Fruit fly (Drosophila melanogaster) whole organism, embryonic: ENCODE measurements around the gene Ir94h.

ENCODE experiments used
- Atf3 ChIP-seq: fragments of 200-800 bp; sonication (Bioruptor generic); optimal IDR thresholded peaks from 3 replicates; lab custom pipeline; 2016; ENCODE audit warnings: missing biosample characterization, missing genetic modification characterization
- Bgb ChIP-seq: fragments of 200-800 bp; sonication (Bioruptor generic); IDR thresholded peaks from 2 replicates; pipeline ENCODE4 v1.3.6; 2022; ENCODE audit warnings: missing biosample characterization, missing genetic modification characterization; ENCODE audit not compliant: partially characterized antibody
- BtbVII ChIP-seq: fragments of 200-800 bp; sonication (Bioruptor generic); optimal IDR thresholded peaks from 3 replicates; lab custom pipeline; 2017; ENCODE audit warnings: missing biosample characterization, mild to moderate bottlenecking, missing genetic modification characterization
- CG10209 ChIP-seq: fragments of 200-800 bp; sonication (Bioruptor generic); optimal IDR thresholded peaks from 3 replicates; lab custom pipeline; 2017; ENCODE audit warnings: missing biosample characterization, mild to moderate bottlenecking, missing genetic modification characterization, missing genetic modification reagents
- CG10366 ChIP-seq: fragments of 200-800 bp; sonication (Bioruptor generic); IDR thresholded peaks from 2 replicates; pipeline ENCODE4 v1.3.6; 2022; ENCODE audit warnings: missing biosample characterization, missing genetic modification characterization
- CG10543 ChIP-seq: fragments of 200-800 bp; sonication (Bioruptor generic); optimal IDR thresholded peaks from 3 replicates; lab custom pipeline; 2017; ENCODE audit warnings: missing biosample characterization, mild to moderate bottlenecking, missing genetic modification characterization, moderate library complexity
- CG12769 ChIP-seq: fragments of 200-800 bp; sonication (Bioruptor generic); optimal IDR thresholded peaks from 2 replicates; lab custom pipeline; 2019; ENCODE audit warnings: missing biosample characterization, mild to moderate bottlenecking, missing genetic modification characterization, moderate library complexity
- CG15269 ChIP-seq: fragments of 200-800 bp; sonication (Bioruptor generic); optimal IDR thresholded peaks from 2 replicates; lab custom pipeline; 2018; ENCODE audit warnings: missing biosample characterization, mild to moderate bottlenecking, missing genetic modification characterization, moderate library complexity
- CG17361 ChIP-seq: fragments of 200-800 bp; sonication (Bioruptor generic); IDR thresholded peaks from 3 replicates; pipeline ENCODE4 v1.3.6; 2022; ENCODE audit warnings: missing biosample characterization, missing genetic modification characterization
- CG17568 ChIP-seq: fragments of 200-800 bp; sonication (Bioruptor generic); optimal IDR thresholded peaks from 2 replicates; lab custom pipeline; 2018; ENCODE audit warnings: missing biosample characterization, mild to moderate bottlenecking, missing genetic modification characterization, moderate library complexity
- CG17612 ChIP-seq: fragments of 200-800 bp; sonication (Bioruptor generic); IDR thresholded peaks from 2 replicates; pipeline ENCODE4 v1.3.6; 2022; ENCODE audit warnings: missing biosample characterization, missing genetic modification characterization
- CG18262 ChIP-seq: fragments of 200-800 bp; optimal IDR thresholded peaks from 3 replicates; lab custom pipeline; 2019; ENCODE audit warnings: missing biosample characterization, mild to moderate bottlenecking, missing genetic modification characterization, moderate library complexity
- CG30403 ChIP-seq: fragments of 200-800 bp; sonication (Bioruptor generic); optimal IDR thresholded peaks from 3 replicates; lab custom pipeline; 2016; ENCODE audit warnings: missing biosample characterization, missing genetic modification characterization
- CG3163 ChIP-seq: fragments of 200-800 bp; sonication (Bioruptor generic); optimal IDR thresholded peaks from 3 replicates; lab custom pipeline; 2016; ENCODE audit warnings: missing biosample characterization, missing genetic modification characterization
- CG4360 ChIP-seq: fragments of 200-800 bp; sonication (Bioruptor generic); IDR thresholded peaks from 2 replicates; pipeline ENCODE4 v1.3.6; 2022; ENCODE audit warnings: missing biosample characterization, missing genetic modification characterization
- CG4424 ChIP-seq: fragments of 200-800 bp; sonication (Bioruptor generic); optimal IDR thresholded peaks from 3 replicates; lab custom pipeline; 2016; ENCODE audit warnings: missing biosample characterization, missing genetic modification characterization
- CG6813 ChIP-seq: fragments of 200-800 bp; sonication (Bioruptor generic); optimal IDR thresholded peaks from 2 replicates; lab custom pipeline; 2017; ENCODE audit warnings: missing biosample characterization, missing genetic modification characterization, mild to moderate bottlenecking, moderate library complexity, missing genetic modification reagents
- CG8924 ChIP-seq: fragments of 200-800 bp; optimal IDR thresholded peaks from 3 replicates; lab custom pipeline; 2019; ENCODE audit warnings: missing biosample characterization, mild to moderate bottlenecking, missing genetic modification characterization, moderate library complexity
- CTCF ChIP-seq: fragments of 200-800 bp; sonication (Bioruptor generic); optimal IDR thresholded peaks from 2 replicates; lab custom pipeline; 2017; ENCODE audit warnings: missing biosample characterization, mild to moderate bottlenecking, missing genetic modification characterization, moderate library complexity
- Dll ChIP-seq: fragments of 200-800 bp; sonication (Bioruptor generic); IDR thresholded peaks from 4 replicates; pipeline ENCODE4 v1.3.6; 2022; ENCODE audit warnings: missing biosample characterization, missing genetic modification characterization; ENCODE audit not compliant: partially characterized antibody
- Drgx ChIP-seq: fragments of 200-800 bp; sonication (Bioruptor generic); IDR thresholded peaks from 2 replicates; pipeline ENCODE4 v1.3.6; 2022; ENCODE audit warnings: missing biosample characterization, missing genetic modification characterization
- Hand ChIP-seq: fragments of 200-800 bp; sonication (Bioruptor generic); optimal IDR thresholded peaks from 2 replicates; lab custom pipeline; 2017; ENCODE audit warnings: mild to moderate bottlenecking, missing biosample characterization, missing genetic modification reagents, missing genetic modification characterization
- Jarid2 ChIP-seq: fragments of 200-800 bp; sonication (Bioruptor generic); optimal IDR thresholded peaks from 3 replicates; lab custom pipeline; 2017; ENCODE audit warnings: mild to moderate bottlenecking, missing biosample characterization, missing genetic modification reagents, missing genetic modification characterization
- Lim3 ChIP-seq: fragments of 200-800 bp; sonication (Bioruptor generic); IDR thresholded peaks from 2 replicates; pipeline ENCODE4 v1.3.6; 2022; ENCODE audit warnings: missing biosample characterization, missing genetic modification characterization
- Mrtf ChIP-seq: fragments of 200-800 bp; sonication (Bioruptor generic); IDR thresholded peaks from 3 replicates; pipeline ENCODE4 v1.3.6; 2022; ENCODE audit warnings: missing biosample characterization, missing genetic modification characterization
- NC2α ChIP-seq: fragments of 200-800 bp; sonication (Bioruptor generic); optimal IDR thresholded peaks from 2 replicates; lab custom pipeline; 2016; ENCODE audit warnings: missing biosample characterization, missing genetic modification characterization
- Neu2 ChIP-seq: fragments of 200-800 bp; sonication (Bioruptor generic); optimal IDR thresholded peaks from 3 replicates; lab custom pipeline; 2016; ENCODE audit warnings: missing biosample characterization, missing genetic modification characterization, borderline replicate concordance
- Opbp ChIP-seq: fragments of 200-800 bp; sonication (Bioruptor generic); IDR thresholded peaks from 3 replicates; pipeline ENCODE4 v1.3.6; 2022; ENCODE audit warnings: missing biosample characterization, missing genetic modification characterization; ENCODE audit not compliant: partially characterized antibody
- Rx ChIP-seq: fragments of 200-800 bp; sonication (Bioruptor generic); IDR thresholded peaks from 2 replicates; pipeline ENCODE4 v1.3.6; 2022; ENCODE audit warnings: missing biosample characterization, missing genetic modification characterization
- Sox102F ChIP-seq: fragments of 200-800 bp; sonication (Bioruptor generic); optimal IDR thresholded peaks from 2 replicates; lab custom pipeline; 2018; ENCODE audit warnings: missing biosample characterization, mild to moderate bottlenecking, missing genetic modification characterization, moderate library complexity
- bowl ChIP-seq: fragments of 200-800 bp; sonication (Bioruptor generic); IDR thresholded peaks from 2 replicates; pipeline ENCODE4 v1.3.6; 2022; ENCODE audit warnings: missing biosample characterization, missing genetic modification characterization
- cg ChIP-seq: fragments of 200-800 bp; sonication (Bioruptor generic); optimal IDR thresholded peaks from 3 replicates; lab custom pipeline; 2019; ENCODE audit warnings: missing biosample characterization, mild to moderate bottlenecking, missing genetic modification characterization, moderate library complexity
- chm ChIP-seq: fragments of 200-800 bp; sonication (Bioruptor generic); IDR thresholded peaks from 2 replicates; pipeline ENCODE4 v1.3.6; 2022; ENCODE audit warnings: missing biosample characterization, missing genetic modification characterization
- cwo ChIP-seq: fragments of 200-800 bp; sonication (Bioruptor generic); optimal IDR thresholded peaks from 3 replicates; lab custom pipeline; 2017; ENCODE audit warnings: missing biosample characterization, missing genetic modification characterization, mild to moderate bottlenecking, moderate library complexity, missing genetic modification reagents
- dati ChIP-seq: fragments of 200-800 bp; sonication (Bioruptor generic); IDR thresholded peaks from 2 replicates; pipeline ENCODE4 v1.3.6; 2022; ENCODE audit warnings: missing biosample characterization, missing genetic modification characterization
- hbn ChIP-seq: fragments of 200-800 bp; sonication (Bioruptor generic); IDR thresholded peaks from 2 replicates; pipeline ENCODE4 v1.3.6; 2022; ENCODE audit warnings: missing biosample characterization, missing genetic modification characterization; ENCODE audit not compliant: partially characterized antibody
- hkb ChIP-seq, 2 experiments: fragments of 200-800 bp in 1 of 2; fragments of >200 bp in 1 of 2; sonication (Bioruptor generic) in 1 of 2; IDR thresholded peaks in 1 of 2; optimal IDR thresholded peaks in 1 of 2; 2 replicates each; pipeline versions ENCODE4 v1.3.6 to Lab custom; 2017 to 2022; ENCODE audit warnings: missing biosample characterization in 1 of 2, missing genetic modification characterization in 1 of 2
- ind ChIP-seq: fragments of 200-800 bp; sonication (Bioruptor generic); optimal IDR thresholded peaks from 3 replicates; lab custom pipeline; 2016; ENCODE audit warnings: missing biosample characterization, missing genetic modification characterization
- insv ChIP-seq, 2 experiments: fragments of 200-800 bp; sonication (Bioruptor generic); optimal IDR thresholded peaks; 3 replicates each; lab custom pipeline; 2016 to 2018; ENCODE audit warnings: missing biosample characterization in 2 of 2, missing genetic modification characterization in 2 of 2
- lab ChIP-seq: fragments of 200-800 bp; sonication (Bioruptor generic); optimal IDR thresholded peaks from 3 replicates; lab custom pipeline; 2017; ENCODE audit warnings: missing biosample characterization, missing genetic modification characterization, mild to moderate bottlenecking, moderate library complexity, missing genetic modification reagents
- mirr ChIP-seq: fragments of 200-800 bp; sonication (Bioruptor generic); optimal IDR thresholded peaks from 3 replicates; lab custom pipeline; 2018; ENCODE audit warnings: missing biosample characterization, mild to moderate bottlenecking, missing genetic modification characterization
- otp ChIP-seq: fragments of 200-800 bp; sonication (Bioruptor generic); IDR thresholded peaks from 3 replicates; pipeline ENCODE4, ENCODE4 v1.3.6; 2022; ENCODE audit warnings: missing biosample characterization, missing genetic modification characterization
- ro ChIP-seq: fragments of 200-800 bp; sonication (Bioruptor generic); IDR thresholded peaks from 2 replicates; pipeline ENCODE4 v1.3.6; 2022; ENCODE audit warnings: missing biosample characterization, missing genetic modification characterization
- schlank ChIP-seq: fragments of 200-800 bp; sonication (Bioruptor generic); optimal IDR thresholded peaks from 2 replicates; lab custom pipeline; 2018; ENCODE audit warnings: missing biosample characterization, mild to moderate bottlenecking, missing genetic modification characterization
- sisA ChIP-seq: fragments of 200-800 bp; sonication (Bioruptor generic); IDR thresholded peaks from 2 replicates; pipeline ENCODE4 v1.3.6; 2022; ENCODE audit warnings: missing biosample characterization, missing genetic modification characterization
- sna ChIP-seq: fragments of 200-800 bp; sonication (Bioruptor generic); IDR thresholded peaks from 2 replicates; pipeline ENCODE4 v1.3.6; 2022; ENCODE audit warnings: missing biosample characterization, missing genetic modification characterization; ENCODE audit not compliant: partially characterized antibody
- wek ChIP-seq: fragments of 200-800 bp; sonication (Bioruptor generic); optimal IDR thresholded peaks from 3 replicates; lab custom pipeline; 2018; ENCODE audit warnings: missing biosample characterization, mild to moderate bottlenecking, missing genetic modification characterization, moderate library complexity
- zen2 ChIP-seq: fragments of 200-800 bp; sonication (Bioruptor generic); IDR thresholded peaks from 3 replicates; pipeline ENCODE4 v1.3.6; 2022; ENCODE audit warnings: missing biosample characterization, missing genetic modification characterization; ENCODE audit not compliant: partially characterized antibody
- zf30C ChIP-seq: fragments of 200-800 bp; sonication (Bioruptor generic); optimal IDR thresholded peaks from 3 replicates; lab custom pipeline; 2018; ENCODE audit warnings: missing biosample characterization, mild to moderate bottlenecking, missing genetic modification characterization

The Ir94h gene

DNA sequence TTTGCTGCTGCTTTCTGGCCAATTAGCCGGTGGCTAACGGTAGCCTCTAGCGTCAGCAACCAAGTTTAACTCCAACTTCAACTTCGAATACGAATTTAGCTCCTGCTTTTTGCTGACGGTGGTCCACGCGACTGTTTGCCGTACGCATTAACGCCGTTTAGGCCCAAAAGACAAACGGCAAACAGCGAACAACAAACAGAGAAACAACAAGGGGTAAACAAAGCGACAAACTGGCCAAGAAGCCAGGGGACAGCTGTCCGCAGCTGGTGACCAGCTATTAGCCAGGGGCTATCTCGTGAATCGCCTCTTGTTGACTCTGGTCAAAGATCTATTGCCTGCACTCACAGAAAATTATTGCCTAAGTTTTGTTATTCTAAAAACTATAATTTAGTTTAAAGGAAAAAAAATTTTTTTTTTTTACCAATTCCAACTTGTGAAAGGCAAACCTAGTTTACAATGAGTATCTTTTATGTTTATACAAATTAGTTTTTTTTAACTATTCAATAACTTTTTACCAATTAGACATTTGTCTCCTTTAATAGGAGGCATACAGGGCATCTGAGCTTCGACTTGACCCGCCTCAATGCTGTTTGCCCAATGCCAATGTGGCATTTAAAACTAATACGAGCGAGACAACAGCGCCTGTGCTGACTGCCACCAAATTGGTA, 41.9 kb upstream of the Ir94h start (continued):
- peak; percentile 68 for TF ChIP-seq wek (GFP tag; lab: Kevin White, UChicago)
- TF ChIP-seq CG3163 (GFP tag; lab: Kevin White, UChicago) = no peak
- TF ChIP-seq CG30403 (GFP tag; lab: Kevin White, UChicago) = peak; percentile 9
- peak; percentile 28; the same call in 1 of the 2 replicates for TF ChIP-seq Drgx (GFP tag; lab: Robert Waterston, UW)
- TF ChIP-seq cwo (GFP tag; lab: Kevin White, UChicago) = no peak
- no peak for TF ChIP-seq cg (GFP tag; lab: Kevin White, UChicago)
- no peak for TF ChIP-seq Rx
- TF ChIP-seq bowl = peak; percentile 43; the same call in 1 of the 2 replicates
- TF ChIP-seq Mrtf (GFP tag; lab: Robert Waterston, UW) = no peak
- no peak for TF ChIP-seq Hand (GFP tag; lab: Kevin White, UChicago)
- peak; percentile 7 for TF ChIP-seq CG17568 (GFP tag; lab: Kevin White, UChicago)
- peak; percentile 17 for TF ChIP-seq CG12769 (tag; lab: Kevin White, UChicago)
- no peak for TF ChIP-seq CG15269 (tag; lab: Kevin White, UChicago)
- TF ChIP-seq Dll (GFP tag; lab: Robert Waterston, UW) = no peak
- no peak for TF ChIP-seq sna (GFP tag; lab: Robert Waterston, UW)
- TF ChIP-seq CG10543 = peak; percentile 29
- TF ChIP-seq schlank = no peak
- no peak for TF ChIP-seq Lim3 (GFP tag; lab: Robert Waterston, UW)
- TF ChIP-seq Opbp = no peak
- TF ChIP-seq dati (GFP tag; lab: Robert Waterston, UW) = no peak
- TF ChIP-seq Neu2 (GFP tag; lab: Kevin White, UChicago) = no peak
- TF ChIP-seq BtbVII (GFP tag; lab: Kevin White, UChicago) = no peak
- TF ChIP-seq Bgb = no peak
- TF ChIP-seq mirr (GFP tag; lab: Kevin White, UChicago) = peak; percentile 30
- no peak for TF ChIP-seq hkb (optimal IDR thresholded peaks at IDR 0.05; lab: Kevin White, UChicago)
- no peak for TF ChIP-seq hkb (GFP tag; IDR thresholded peaks at IDR 0.05; lab: Robert Waterston, UW)
- no peak for TF ChIP-seq sisA (GFP tag; lab: Robert Waterston, UW)
- peak; percentile 77 for TF ChIP-seq otp (GFP tag; lab: Robert Waterston, UW)
- TF ChIP-seq zen2 = no peak
- peak; percentile 34 for TF ChIP-seq CG18262 (tag; lab: Kevin White, UChicago)
- peak; percentile 58 for TF ChIP-seq CG6813 (GFP tag; lab: Kevin White, UChicago)
- TF ChIP-seq Jarid2 = no peak
- no peak for TF ChIP-seq ind
- no peak for TF ChIP-seq CG17612 (GFP tag; lab: Robert Waterston, UW)
- peak; percentile 41 for TF ChIP-seq CG10209 (GFP tag; lab: Kevin White, UChicago)
- no peak for TF ChIP-seq chm (GFP tag; lab: Robert Waterston, UW)
- TF ChIP-seq Sox102F (GFP tag; lab: Kevin White, UChicago) = peak; percentile 21
- TF ChIP-seq lab (GFP tag; lab: Kevin White, UChicago) = peak; percentile 52
- TF ChIP-seq CG8924 (tag; lab: Kevin White, UChicago) = no peak
- TF ChIP-seq zf30C (GFP tag; lab: Kevin White, UChicago) = no peak
- no peak for TF ChIP-seq Atf3
- no peak for TF ChIP-seq hbn
- 0 out of 2 replicates have a peak, but pooled peaks have one; percentile 17 for TF ChIP-seq ro (GFP tag; lab: Robert Waterston, UW)
- no peak for TF ChIP-seq insv (GFP tag; optimal IDR thresholded peaks at IDR 0.05; lab: Kevin White, UChicago)
- peak; percentile 27 for TF ChIP-seq NC2α (GFP tag; lab: Kevin White, UChicago)
- TF ChIP-seq CG17361 (GFP tag; lab: Robert Waterston, UW) = no peak
- TF ChIP-seq CTCF (GFP tag; lab: Kevin White, UChicago) = no peak
- no peak for TF ChIP-seq CG4424 (GFP tag; lab: Kevin White, UChicago)
- no peak for TF ChIP-seq CG4360 (GFP tag; lab: Robert Waterston, UW)
- TF ChIP-seq CG10366 = peak; percentile 50; the same call in 1 of the 2 replicates
